Worm (Caenorhabditis elegans) whole organism, late embryonic: ENCODE results near the gene fbxa-139.

Source experiments
- elt-2 ChIP-seq: sonication (generic microtip); optimal IDR thresholded peaks from 2 replicates; lab custom pipeline; 2016; ENCODE audit warnings: missing genetic modification reagents, missing genetic modification characterization, missing compliant biosample characterization
- lin-11 ChIP-seq: fragments of 200-800 bp; sonication (Bioruptor generic); optimal IDR thresholded peaks from 2 replicates; lab custom pipeline; 2018; ENCODE audit warnings: mild to moderate bottlenecking, missing genetic modification characterization, missing compliant biosample characterization
- nhr-11 ChIP-seq: fragments of 150-350 bp; optimal IDR thresholded peaks from 2 replicates; lab custom pipeline; 2014; ENCODE audit warnings: missing biosample characterization, missing genetic modification characterization
- ref-2 ChIP-seq: sonication (generic microtip); optimal IDR thresholded peaks from 2 replicates; lab custom pipeline; 2016; ENCODE audit warnings: missing genetic modification characterization, missing compliant biosample characterization
- tbx-2 ChIP-seq: sonication (generic microtip); optimal IDR thresholded peaks from 2 replicates; lab custom pipeline; 2016; ENCODE audit warnings: missing genetic modification characterization, missing compliant biosample characterization
- ttx-3 ChIP-seq: sonication (generic microtip); optimal IDR thresholded peaks from 2 replicates; lab custom pipeline; 2016; ENCODE audit warnings: missing genetic modification reagents, missing genetic modification characterization, missing compliant biosample characterization
- zip-5 ChIP-seq: sonication (generic microtip); optimal IDR thresholded peaks from 2 replicates; lab custom pipeline; 2016; ENCODE audit warnings: missing genetic modification characterization, missing compliant biosample characterization

DNA sequence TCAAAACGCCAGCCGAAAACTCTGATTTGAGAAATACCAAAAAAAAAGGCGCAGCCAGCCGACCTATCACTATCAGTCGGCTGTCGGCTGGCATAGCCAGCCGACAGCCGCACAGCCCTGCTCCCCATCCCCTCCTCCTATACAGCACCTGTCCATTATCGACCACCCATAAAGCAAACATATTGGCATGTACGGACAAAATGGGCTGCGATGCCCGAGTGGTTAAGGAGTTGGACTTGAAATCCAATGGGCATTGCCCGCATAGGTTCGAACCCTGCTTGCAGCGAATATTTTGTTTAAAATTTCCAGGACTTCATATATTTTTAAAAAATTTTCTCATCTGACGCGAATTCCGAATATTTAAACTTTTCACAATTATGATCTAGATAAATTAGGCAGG lies 44.1 kb downstream of the fbxa-139 start:
- TF ChIP-seq elt-2 (tag; lab: Kevin White, UChicago) (no peak), ttx-3 (tag; lab: Kevin White, UChicago) (no peak), zip-5 (tag; lab: Kevin White, UChicago) (no peak), ref-2 (tag; lab: Kevin White, UChicago) (no peak), tbx-2 (no peak), lin-11 (no peak), nhr-11 (tag; lab: Kevin White, UChicago) (no peak)
